Fruit fly (Drosophila melanogaster): ENCODE results near the gene CG7044.

The CG7044 gene

dm6 chr3R:21112742-21113465 is 11.4 kb upstream of the CG7044 start (continued):
- TF ChIP-seq CG8478 (optimal IDR thresholded peaks at IDR 0.05) = no peak
- TF ChIP-seq CG6765 (GFP tag; optimal IDR thresholded peaks at IDR 0.05) = peak; percentile 42
- TF ChIP-seq CG7372 (GFP tag; IDR thresholded peaks at IDR 0.05) = peak; percentile 69; the same call in 1 of the 2 replicates
- TF ChIP-seq Dbx (GFP tag; IDR thresholded peaks at IDR 0.05) = peak; percentile 66
- TF ChIP-seq gem (tag; optimal IDR thresholded peaks at IDR 0.05) = peak; percentile 94
- TF ChIP-seq fu2 (GFP tag; optimal IDR thresholded peaks at IDR 0.05) = peak; percentile 86
- TF ChIP-seq Bgb (GFP tag; IDR thresholded peaks at IDR 0.05; ENCODE audit: partially characterized antibody) = no peak
- TF ChIP-seq hth (optimal IDR thresholded peaks at IDR 0.05) = no peak
- TF ChIP-seq croc (GFP tag; conservative IDR thresholded peaks at IDR 0.05) = peak; percentile 78
- TF ChIP-seq HmgZ (tag; optimal IDR thresholded peaks at IDR 0.05) = peak; percentile 91
- peak; percentile 77 for TF ChIP-seq Myb (GFP tag; optimal IDR thresholded peaks at IDR 0.05)
- peak; percentile 78 for TF ChIP-seq CG14710 (tag; optimal IDR thresholded peaks at IDR 0.05)
- TF ChIP-seq wdn (GFP tag; IDR thresholded peaks at IDR 0.05) = peak; percentile 84
- TF ChIP-seq Med (GFP tag) = peak; percentile 99
- TF ChIP-seq NC2β (GFP tag; optimal IDR thresholded peaks at IDR 0.05) = peak; percentile 89
- TF ChIP-seq chinmo (GFP tag; IDR thresholded peaks at IDR 0.05; ENCODE audit: partially characterized antibody) = no peak
- peak; percentile 93 for TF ChIP-seq PHDP (tag; optimal IDR thresholded peaks at IDR 0.05)
- peak; percentile 88 for TF ChIP-seq CG18619 (GFP tag; optimal IDR thresholded peaks at IDR 0.05)
- peak; percentile 85 for TF ChIP-seq zfh2 (GFP tag; optimal IDR thresholded peaks at IDR 0.05)
- TF ChIP-seq kah (GFP tag; optimal IDR thresholded peaks at IDR 0.05) = peak; percentile 78
- TF ChIP-seq Fer3 (tag; optimal IDR thresholded peaks at IDR 0.05) = peak; percentile 90
- TF ChIP-seq salm (tag; optimal IDR thresholded peaks at IDR 0.05) = peak; percentile 78
- TF ChIP-seq Stat92E (GFP tag; optimal IDR thresholded peaks at IDR 0.05) = no peak
- peak; percentile 90 for TF ChIP-seq CG3407 (GFP tag; optimal IDR thresholded peaks at IDR 0.05)
- peak; percentile 82 for TF ChIP-seq kay (GFP tag; optimal IDR thresholded peaks at IDR 0.05)
- TF ChIP-seq CG12071 (GFP tag; optimal IDR thresholded peaks at IDR 0.05) = peak; percentile 54
- TF ChIP-seq CG3281 (GFP tag; optimal IDR thresholded peaks at IDR 0.05) = peak; percentile 85
- no peak for TF ChIP-seq knrl (GFP tag; IDR thresholded peaks at IDR 0.05; ENCODE audit: partially characterized antibody)
- TF ChIP-seq CG33557 (GFP tag; optimal IDR thresholded peaks at IDR 0.05) = peak; percentile 40
- TF ChIP-seq CG17361 (GFP tag; IDR thresholded peaks at IDR 0.05) = peak; percentile 88
- no peak for TF ChIP-seq CG6683 (GFP tag; optimal IDR thresholded peaks at IDR 0.05)
- TF ChIP-seq Dref (GFP tag; IDR thresholded peaks at IDR 0.05) = no peak
- TF ChIP-seq CG10366 (GFP tag; IDR thresholded peaks at IDR 0.05) = peak; percentile 86
- peak; percentile 74 for TF ChIP-seq CG7357 (GFP tag; IDR thresholded peaks at IDR 0.05)
- TF ChIP-seq CG4282 (GFP tag; optimal IDR thresholded peaks at IDR 0.05) = peak; percentile 83
- TF ChIP-seq Mad (GFP tag; optimal IDR thresholded peaks at IDR 0.05) = peak; percentile 82
- peak; percentile 60 for TF ChIP-seq CG15514 (GFP tag; optimal IDR thresholded peaks at IDR 0.05)
- peak; percentile 35 for TF ChIP-seq CG7928 (GFP tag; optimal IDR thresholded peaks at IDR 0.05)
- no peak for TF ChIP-seq hbn (GFP tag; IDR thresholded peaks at IDR 0.05; ENCODE audit: partially characterized antibody)
- peak; percentile 27 for TF ChIP-seq Neu2 (GFP tag; optimal IDR thresholded peaks at IDR 0.05; ENCODE audit: borderline replicate concordance)
- TF ChIP-seq trh (GFP tag; optimal IDR thresholded peaks at IDR 0.05) = peak; percentile 68
- TF ChIP-seq CG7839 (tag; optimal IDR thresholded peaks at IDR 0.05) = peak; percentile 89
- peak; percentile 81 for TF ChIP-seq tin (GFP tag; optimal IDR thresholded peaks at IDR 0.05)
- TF ChIP-seq dysf (GFP tag; IDR thresholded peaks at IDR 0.05) = peak; percentile 89
- TF ChIP-seq bcd (GFP tag; optimal IDR thresholded peaks at IDR 0.05) = peak; percentile 78
- TF ChIP-seq ssp (GFP tag; IDR thresholded peaks at IDR 0.05) = peak; percentile 62
- peak; percentile 45 for TF ChIP-seq YL-1 (GFP tag; optimal IDR thresholded peaks at IDR 0.05)
- TF ChIP-seq CG30431 (GFP tag; optimal IDR thresholded peaks at IDR 0.05) = peak; percentile 78
- peak; percentile 87 for TF ChIP-seq CG5953 (GFP tag; IDR thresholded peaks at IDR 0.05)
- TF ChIP-seq CG11723 (GFP tag; optimal IDR thresholded peaks at IDR 0.05) = peak; percentile 81
